Worm (Caenorhabditis elegans): ENCODE data around the gene F58E2.4.

F58E2.4 gene

ce11 chrIV:3505940-3506339, 42.8 kb downstream of the F58E2.4 start:
- no peak for TF ChIP-seq hmg-4 (GFP tag; optimal IDR thresholded peaks at IDR 0.05)
- TF ChIP-seq ceh-13 (GFP tag; optimal IDR thresholded peaks at IDR 0.05) = no peak
- TF ChIP-seq ama-1 (optimal IDR thresholded peaks at IDR 0.05) = peak; percentile 41
- no peak for TF ChIP-seq hnd-1 (tag; optimal IDR thresholded peaks at IDR 0.05)

DNA sequence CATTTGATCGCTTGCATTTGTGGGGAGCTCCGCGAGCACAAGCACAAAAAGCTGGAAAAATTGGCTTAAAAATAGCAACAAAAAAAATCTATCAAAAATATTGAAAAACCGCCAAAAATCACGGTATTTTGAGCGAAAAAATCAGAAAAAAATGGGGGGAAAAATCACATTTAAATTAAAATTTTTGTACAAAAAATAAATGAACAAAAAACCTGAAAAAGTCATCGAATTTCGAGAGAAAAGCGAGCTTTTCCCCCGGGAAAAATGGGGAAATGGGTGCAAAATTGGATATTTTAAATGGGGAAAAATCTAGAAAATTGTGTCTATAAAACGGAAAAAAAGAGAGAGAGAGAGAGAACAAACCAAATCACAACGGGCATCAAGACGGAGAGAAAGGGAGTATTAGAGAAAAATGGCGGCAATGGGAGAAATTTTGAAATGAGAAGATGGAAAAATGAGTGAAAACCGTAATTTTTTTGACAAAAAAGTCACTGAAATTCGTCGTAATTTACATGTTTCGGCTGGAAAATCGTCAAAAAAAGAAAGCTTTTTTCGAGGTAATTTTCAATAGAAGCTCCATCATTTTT, 46.4 kb downstream of the F58E2.4 start, which contains the start of gene ced-10:
TSS of gene ced-10 (minus strand) at position 51 of the 587 bp plus-strand sequence.
- TF ChIP-seq F13C5.2 (tag; optimal IDR thresholded peaks at IDR 0.05) = no peak
- TF ChIP-seq sea-1 (GFP tag; conservative IDR thresholded peaks at IDR 0.05) = no peak
- TF ChIP-seq hmbx-1 (tag; optimal IDR thresholded peaks at IDR 0.05) = no peak
- no peak for TF ChIP-seq B0310.2 (tag; optimal IDR thresholded peaks at IDR 0.05)
- TF ChIP-seq flt-1 (GFP tag; IDR thresholded peaks at IDR 0.05) = no peak
- TF ChIP-seq hnd-1 (tag; optimal IDR thresholded peaks at IDR 0.05) = no peak
- no peak for TF ChIP-seq ceh-36 (tag; optimal IDR thresholded peaks at IDR 0.05)
- no peak for TF ChIP-seq aly-1 (tag; optimal IDR thresholded peaks at IDR 0.05)
- no peak for TF ChIP-seq ets-7 (tag; optimal IDR thresholded peaks at IDR 0.05)
- TF ChIP-seq tbx-37 (GFP tag; conservative IDR thresholded peaks at IDR 0.05) = no peak
- no peak for TF ChIP-seq pes-1 (GFP tag; IDR thresholded peaks at IDR 0.05)
- TF ChIP-seq ceh-13 (GFP tag; optimal IDR thresholded peaks at IDR 0.05) = no peak
- no peak for TF ChIP-seq tbx-11 (GFP tag; IDR thresholded peaks at IDR 0.05)
- no peak for TF ChIP-seq tra-4 (tag; optimal IDR thresholded peaks at IDR 0.05)
- TF ChIP-seq scrt-1 (GFP tag; IDR thresholded peaks at IDR 0.05) = no peak
- TF ChIP-seq hmg-4 (GFP tag; optimal IDR thresholded peaks at IDR 0.05) = no peak
- TF ChIP-seq ama-1 (optimal IDR thresholded peaks at IDR 0.05) = no peak

- TF ChIP-seq tbx-11 (GFP tag; IDR thresholded peaks at IDR 0.05) (no peak), flt-1 (GFP tag; IDR thresholded peaks at IDR 0.05) (no peak), sea-1 (GFP tag; conservative IDR thresholded peaks at IDR 0.05) (no peak), hnd-1 (tag; optimal IDR thresholded peaks at IDR 0.05) (no peak), B0310.2 (tag; optimal IDR thresholded peaks at IDR 0.05) (no peak), aly-1 (tag; optimal IDR thresholded peaks at IDR 0.05) (no peak), ama-1 (optimal IDR thresholded peaks at IDR 0.05) (no peak), pes-1 (GFP tag; IDR thresholded peaks at IDR 0.05) (no peak), tbx-37 (GFP tag; conservative IDR thresholded peaks at IDR 0.05) (no peak), scrt-1 (GFP tag; IDR thresholded peaks at IDR 0.05) (no peak), ets-7 (tag; optimal IDR thresholded peaks at IDR 0.05) (no peak), hmbx-1 (tag; optimal IDR thresholded peaks at IDR 0.05) (no peak), ceh-13 (GFP tag; optimal IDR thresholded peaks at IDR 0.05) (no peak), F13C5.2 (tag; optimal IDR thresholded peaks at IDR 0.05) (no peak)
These were observed 51.3 kb downstream of the F58E2.4 start, which contains the start of gene tsg-101 for ce11 chrIV:3514467-3514866. tsg-101 (minus strand) TSS chrIV:3514567.

ce11 chrIV:3515412-3516046, 52.3 kb downstream of the F58E2.4 start:
- TF ChIP-seq tbx-11 (GFP tag; IDR thresholded peaks at IDR 0.05) (no peak), hmbx-1 (tag; optimal IDR thresholded peaks at IDR 0.05) (no peak), ama-1 (optimal IDR thresholded peaks at IDR 0.05) (no peak), scrt-1 (GFP tag; IDR thresholded peaks at IDR 0.05) (no peak), hmg-4 (GFP tag; optimal IDR thresholded peaks at IDR 0.05) (peak; percentile 65), ceh-13 (GFP tag; optimal IDR thresholded peaks at IDR 0.05) (no peak), pes-1 (GFP tag; IDR thresholded peaks at IDR 0.05) (no peak)
